Worm (Caenorhabditis elegans): Measurements from ENCODE around the gene C35D10.17.

C35D10.17 gene

DNA sequence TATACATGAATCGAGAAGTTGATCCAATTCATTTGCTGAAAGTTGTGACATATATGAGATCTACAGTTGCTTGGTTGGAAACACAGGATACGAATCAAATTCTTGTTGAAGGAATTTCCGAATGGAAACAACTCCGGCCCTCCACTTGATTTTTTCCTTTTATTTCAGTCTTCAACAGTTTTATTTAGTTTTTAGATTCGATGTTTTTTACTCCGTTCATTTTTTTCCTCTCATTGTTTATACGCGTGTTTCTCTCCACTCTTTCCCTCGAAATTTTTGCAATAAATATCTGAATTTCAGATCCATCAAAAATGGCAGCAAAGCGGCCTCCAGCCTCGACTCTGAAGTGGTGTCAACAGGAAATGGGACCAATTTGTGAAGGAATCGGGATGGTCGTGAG lies 3.7 kb upstream of the C35D10.17 start, which contains the start of gene coq-8:
Gene coq-8, plus strand, starts transcription at position 301 of the 400 bp plus-strand sequence.
- no peak for TF ChIP-seq lin-29 (GFP tag; IDR thresholded peaks at IDR 0.05)
- TF ChIP-seq lsy-2 (tag; optimal IDR thresholded peaks at IDR 0.05), result no peak
- TF ChIP-seq dmd-6 (GFP tag; IDR thresholded peaks at IDR 0.05), result no peak
- no peak for TF ChIP-seq ceh-20 (GFP tag; IDR thresholded peaks at IDR 0.05)
- TF ChIP-seq nhr-111 (GFP tag; optimal IDR thresholded peaks at IDR 0.05), result no peak
- no peak for TF ChIP-seq mxl-3 (GFP tag; optimal IDR thresholded peaks at IDR 0.05)
- no peak for TF ChIP-seq mxl-2 (GFP tag; conservative IDR thresholded peaks at IDR 0.05)
- no peak for TF ChIP-seq ztf-11 (tag; optimal IDR thresholded peaks at IDR 0.05)
- no peak for TF ChIP-seq mep-1 (tag; optimal IDR thresholded peaks at IDR 0.05)
- TF ChIP-seq mdt-29 (GFP tag; IDR thresholded peaks at IDR 0.05), result no peak
- TF ChIP-seq set-16 (GFP tag; IDR thresholded peaks at IDR 0.05), result no peak

DNA sequence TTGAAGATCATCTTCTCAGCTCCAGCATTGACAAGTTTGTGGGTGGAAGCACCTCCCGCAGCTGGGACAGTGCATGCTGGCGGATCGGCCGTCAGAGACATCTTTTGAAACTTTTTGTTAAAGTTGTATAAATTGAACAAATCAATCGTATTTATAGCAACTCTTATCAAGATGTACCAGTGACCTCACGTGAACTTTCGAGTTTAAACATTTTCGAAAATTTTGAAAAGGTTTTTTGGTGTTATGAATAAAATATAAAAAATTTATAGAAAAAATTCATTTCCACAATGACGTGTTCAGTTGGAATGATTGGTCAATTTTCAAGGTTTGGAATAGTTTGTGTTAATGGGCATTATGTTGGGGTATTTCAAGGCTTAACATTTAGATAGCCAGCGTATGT lies 1.8 kb downstream of the C35D10.17 start, which contains the start of the genes msd-4 and C35D10.3:
Gene msd-4, minus strand, starts transcription at position 101 of the 400 bp plus-strand sequence.
Gene C35D10.3, plus strand, starts transcription at position 279 of the 400 bp plus-strand sequence.
- TF ChIP-seq nhr-76 (tag; optimal IDR thresholded peaks at IDR 0.05) (no peak), ctbp-1 (GFP tag; IDR thresholded peaks at IDR 0.05) (no peak), pqm-1 (tag; optimal IDR thresholded peaks at IDR 0.05) (no peak), daf-8 (GFP tag; IDR thresholded peaks at IDR 0.05) (no peak), unc-130 (GFP tag; optimal IDR thresholded peaks at IDR 0.05) (no peak), madf-5 (GFP tag; IDR thresholded peaks at IDR 0.05) (no peak), ceh-82 (tag; optimal IDR thresholded peaks at IDR 0.05) (no peak), lim-7 (GFP tag; IDR thresholded peaks at IDR 0.05) (no peak), zip-11 (GFP tag; IDR thresholded peaks at IDR 0.05) (no peak), F26F4.8 (GFP tag; conservative IDR thresholded peaks at IDR 0.05) (no peak), ZK337.2 (GFP tag; IDR thresholded peaks at IDR 0.05) (no peak), snpc-1.2 (GFP tag; IDR thresholded peaks at IDR 0.05) (no peak), nhr-237 (tag; optimal IDR thresholded peaks at IDR 0.05) (no peak), nhr-11 (tag; optimal IDR thresholded peaks at IDR 0.05) (no peak), spr-3 (GFP tag; optimal IDR thresholded peaks at IDR 0.05) (no peak), gei-8 (GFP tag; optimal IDR thresholded peaks at IDR 0.05) (no peak), ceh-32 (tag; optimal IDR thresholded peaks at IDR 0.05; ENCODE audit: poor library complexity) (no peak), mxl-3 (GFP tag; optimal IDR thresholded peaks at IDR 0.05) (no peak)

DNA sequence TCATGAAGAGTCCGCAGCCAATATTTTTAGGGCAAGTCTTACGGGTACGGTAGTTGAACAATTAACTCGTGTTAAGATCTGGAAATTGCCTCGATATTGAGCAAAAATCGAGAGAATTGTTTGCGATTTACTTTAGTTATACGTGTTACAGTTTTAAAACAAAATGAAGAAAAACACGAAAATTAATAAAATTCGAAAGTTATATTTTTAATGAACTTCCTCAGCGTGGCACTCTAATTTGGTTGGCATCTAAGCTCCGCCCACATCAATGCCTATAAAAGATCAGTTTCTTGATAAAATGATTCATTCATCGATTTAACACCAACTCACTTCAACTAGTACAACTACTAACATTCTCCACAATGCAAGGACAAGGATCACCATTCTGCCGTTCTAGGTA lies 3.6 kb downstream of the C35D10.17 start, which contains the start of gene gipc-1:
Gene gipc-1, plus strand, starts transcription at position 301 of the 400 bp plus-strand sequence.
- TF ChIP-seq ceh-62 (tag; optimal IDR thresholded peaks at IDR 0.05) (no peak), D1046.2 (GFP tag; IDR thresholded peaks at IDR 0.05) (no peak), lir-3 (tag; optimal IDR thresholded peaks at IDR 0.05) (no peak)

DNA sequence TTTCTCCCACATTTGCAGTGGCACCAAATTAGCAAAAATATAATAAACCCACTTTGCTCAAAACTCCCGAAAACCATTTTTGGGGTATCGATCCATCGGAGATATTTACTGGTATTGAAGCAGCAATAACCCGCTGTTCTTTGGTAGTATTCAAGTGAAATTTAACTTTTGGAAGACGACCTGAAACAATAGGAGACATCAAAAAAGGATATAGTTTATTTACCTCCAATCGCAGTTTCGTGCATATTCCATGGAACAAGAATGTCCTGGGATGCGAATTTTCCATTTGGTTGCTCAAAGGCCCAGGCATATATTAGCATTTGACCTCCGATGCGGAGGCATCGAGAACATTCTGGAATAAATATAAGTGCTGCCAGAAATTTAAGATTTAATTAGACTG lies 6.5 kb downstream of the C35D10.17 start:
- TF ChIP-seq zag-1 (tag; optimal IDR thresholded peaks at IDR 0.05), result no peak
- TF ChIP-seq unc-130 (GFP tag; optimal IDR thresholded peaks at IDR 0.05), result no peak
- no peak for TF ChIP-seq nhr-102 (tag; optimal IDR thresholded peaks at IDR 0.05)
- TF ChIP-seq aha-1 (tag), result peak; percentile 96
- no peak for TF ChIP-seq ceh-62 (tag; optimal IDR thresholded peaks at IDR 0.05)

DNA sequence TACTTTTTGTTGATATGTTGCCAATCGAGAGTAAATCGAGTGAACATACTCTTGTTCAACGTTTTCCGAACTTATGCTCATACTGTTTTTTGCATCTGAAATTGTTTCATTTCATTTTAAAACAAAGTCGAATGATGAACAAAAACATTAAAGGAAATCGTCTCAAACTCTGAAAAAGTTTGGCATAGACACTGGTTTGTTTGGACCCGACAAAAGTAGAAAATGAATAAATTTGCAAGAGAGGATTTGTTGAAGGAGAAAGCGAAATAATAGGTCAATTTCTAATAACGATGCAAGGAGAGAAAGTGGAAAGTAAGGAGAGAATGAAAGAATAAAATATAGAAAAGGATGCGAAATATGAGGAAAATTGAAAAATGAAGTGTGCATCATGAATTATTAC lies 7.8 kb downstream of the C35D10.17 start, which contains the start of gene C35D10.12:
Gene C35D10.12, minus strand, starts transcription at position 101 of the 400 bp plus-strand sequence.
- TF ChIP-seq F37D6.2 (tag; optimal IDR thresholded peaks at IDR 0.05) (no peak), dmd-9 (GFP tag; IDR thresholded peaks at IDR 0.05) (no peak), php-3 (GFP tag; IDR thresholded peaks at IDR 0.05) (no peak), unc-39 (tag; optimal IDR thresholded peaks at IDR 0.05) (no peak), attf-4 (tag; optimal IDR thresholded peaks at IDR 0.05) (no peak), dve-1 (tag; optimal IDR thresholded peaks at IDR 0.05; ENCODE audit: insufficient read depth) (no peak), zfp-2 (tag; optimal IDR thresholded peaks at IDR 0.05) (no peak), mep-1 (tag; optimal IDR thresholded peaks at IDR 0.05) (no peak), ceh-20 (GFP tag; IDR thresholded peaks at IDR 0.05) (no peak), lin-29 (GFP tag; IDR thresholded peaks at IDR 0.05) (no peak), zag-1 (tag; optimal IDR thresholded peaks at IDR 0.05) (no peak), hlh-11 (tag; optimal IDR thresholded peaks at IDR 0.05) (no peak), daf-8 (GFP tag; IDR thresholded peaks at IDR 0.05) (no peak), lin-39 (tag; optimal IDR thresholded peaks at IDR 0.05) (no peak), nhr-41 (GFP tag; IDR thresholded peaks at IDR 0.05) (no peak), hlh-30 (tag; optimal IDR thresholded peaks at IDR 0.05; ENCODE audit: insufficient read depth) (no peak)

Measured in whole organism, L4 larva.